Worm (Caenorhabditis elegans) whole organism, L1 larva: Measurements from ENCODE around the gene ZC204.6.

Experiments used
- C04F5.9 ChIP-seq: sonication (generic microtip); optimal IDR thresholded peaks from 2 replicates; lab custom pipeline; 2016; ENCODE audit warnings: missing genetic modification characterization, missing compliant biosample characterization
- C16A3.4 ChIP-seq: fragments of 150-350 bp; optimal IDR thresholded peaks from 2 replicates; lab custom pipeline; 2014; ENCODE audit warnings: missing biosample characterization, missing genetic modification characterization
- aly-2 ChIP-seq: fragments of 150-350 bp; optimal IDR thresholded peaks from 2 replicates; lab custom pipeline; 2014; ENCODE audit warnings: missing biosample characterization, missing genetic modification characterization
- ama-1 ChIP-seq: fragments of 150-350 bp; optimal IDR thresholded peaks from 2 replicates; lab custom pipeline; 2014
- ceh-63 ChIP-seq: fragments of 200-800 bp; sonication (Bioruptor generic); optimal IDR thresholded peaks from 2 replicates; lab custom pipeline; 2018; ENCODE audit warnings: mild to moderate bottlenecking, missing genetic modification characterization, missing compliant biosample characterization
- ceh-82 ChIP-seq, 3 experiments: fragments of 150-350 bp in 1 of 3; sonication (generic microtip) in 2 of 3; optimal IDR thresholded peaks; 2 replicates each; lab custom pipeline; 2014 to 2017; ENCODE audit warnings: missing biosample characterization in 3 of 3, missing genetic modification characterization in 3 of 3
- ces-1 ChIP-seq: fragments of 150-350 bp; optimal IDR thresholded peaks from 2 replicates; lab custom pipeline; 2014; ENCODE audit warnings: missing biosample characterization, missing genetic modification reagents, missing genetic modification characterization
- dsc-1 ChIP-seq: sonication (generic microtip); optimal IDR thresholded peaks from 2 replicates; lab custom pipeline; 2016; ENCODE audit warnings: mild to moderate bottlenecking, missing genetic modification characterization, missing compliant biosample characterization
- efl-1 ChIP-seq, 4 experiments: fragments of 150-350 bp; optimal IDR thresholded peaks in 3 of 4; peaks in 1 of 4; 1 replicate in 1 of 4; 2 replicates in 3 of 4; lab custom pipeline; 2014; ENCODE audit warnings: missing biosample characterization in 2 of 4, missing genetic modification characterization in 2 of 4, missing genetic modification reagents in 2 of 4
- egl-27 ChIP-seq, 2 experiments: fragments of 150-350 bp in 1 of 2; sonication (generic microtip); optimal IDR thresholded peaks; 3 replicates each; lab custom pipeline; 2017 to 2018; ENCODE audit warnings: missing biosample characterization in 2 of 2, missing genetic modification characterization in 2 of 2, missing genetic modification reagents in 2 of 2
- ets-5 ChIP-seq: fragments of 200-800 bp; sonication (Bioruptor generic); IDR thresholded peaks from 2 replicates; pipeline ENCODE4 v1.3.6; 2022; ENCODE audit warnings: missing genetic modification characterization, missing compliant biosample characterization
- fkh-10 ChIP-seq: sonication (generic microtip); optimal IDR thresholded peaks from 2 replicates; lab custom pipeline; 2017; ENCODE audit warnings: missing biosample characterization, missing genetic modification reagents, missing genetic modification characterization
- fos-1 ChIP-seq: fragments of 150-350 bp; optimal IDR thresholded peaks from 2 replicates; lab custom pipeline; 2014; ENCODE audit warnings: missing biosample characterization, missing genetic modification characterization
- irx-1 ChIP-seq: sonication (generic microtip); optimal IDR thresholded peaks from 2 replicates; lab custom pipeline; 2016; ENCODE audit warnings: missing genetic modification characterization, missing compliant biosample characterization
- lin-13 ChIP-seq: fragments of 150-350 bp; optimal IDR thresholded peaks from 2 replicates; lab custom pipeline; 2014; ENCODE audit warnings: missing biosample characterization, missing genetic modification reagents, missing genetic modification characterization
- lin-14 ChIP-seq: fragments of 200-800 bp; sonication (Bioruptor generic); optimal IDR thresholded peaks from 2 replicates; lab custom pipeline; 2018; ENCODE audit warnings: mild to moderate bottlenecking, missing genetic modification characterization, moderate library complexity, missing compliant biosample characterization
- mab-9 ChIP-seq: fragments of 200-800 bp; sonication (Bioruptor generic); IDR thresholded peaks from 2 replicates; pipeline ENCODE4 v1.3.6; 2022; ENCODE audit warnings: missing genetic modification reagents, missing genetic modification characterization, missing compliant biosample characterization
- mdl-1 ChIP-seq, 2 experiments: fragments of 150-350 bp; optimal IDR thresholded peaks; 2 replicates each; lab custom pipeline; 2014 to 2017; ENCODE audit warnings: missing biosample characterization in 2 of 2, missing genetic modification characterization in 2 of 2, inconsistent platforms in 1 of 2
- mep-1 ChIP-seq: fragments of 150-350 bp; optimal IDR thresholded peaks from 2 replicates; lab custom pipeline; 2014; ENCODE audit warnings: missing biosample characterization, missing genetic modification characterization
- nhr-12 ChIP-seq: sonication (generic microtip); optimal IDR thresholded peaks from 2 replicates; lab custom pipeline; 2017; ENCODE audit warnings: missing biosample characterization, missing genetic modification characterization
- nhr-20 ChIP-seq: sonication (generic microtip); optimal IDR thresholded peaks from 2 replicates; lab custom pipeline; 2016; ENCODE audit warnings: mild to moderate bottlenecking, missing genetic modification characterization, missing compliant biosample characterization
- nhr-237 ChIP-seq: fragments of 150-350 bp; optimal IDR thresholded peaks from 2 replicates; lab custom pipeline; 2014; ENCODE audit warnings: missing biosample characterization, missing genetic modification characterization
- nhr-28 ChIP-seq: fragments of 150-350 bp; optimal IDR thresholded peaks from 2 replicates; lab custom pipeline; 2014; ENCODE audit warnings: missing biosample characterization, missing genetic modification characterization
- nhr-71 ChIP-seq: sonication (generic microtip); optimal IDR thresholded peaks from 2 replicates; lab custom pipeline; 2016; ENCODE audit warnings: mild to moderate bottlenecking, missing genetic modification characterization, moderate library complexity, missing compliant biosample characterization
- nhr-76 ChIP-seq: sonication (generic microtip); optimal IDR thresholded peaks from 2 replicates; lab custom pipeline; 2017; ENCODE audit warnings: missing biosample characterization, missing genetic modification characterization
- nhr-84 ChIP-seq: sonication (generic microtip); optimal IDR thresholded peaks from 2 replicates; lab custom pipeline; 2017; ENCODE audit warnings: missing biosample characterization, missing genetic modification characterization
- nhr-85 ChIP-seq: sonication (generic microtip); peaks from one replicate; lab custom pipeline; 2016; ENCODE audit warnings: missing genetic modification characterization, inconsistent platforms, missing compliant biosample characterization
- pax-3 ChIP-seq: fragments of 200-800 bp; sonication (Bioruptor generic); optimal IDR thresholded peaks from 2 replicates; lab custom pipeline; 2018; ENCODE audit warnings: mild to moderate bottlenecking, missing genetic modification characterization, moderate library complexity, missing compliant biosample characterization
- pqm-1 ChIP-seq: sonication (generic microtip); optimal IDR thresholded peaks from 3 replicates; lab custom pipeline; 2017; ENCODE audit warnings: missing biosample characterization, missing genetic modification characterization
- rnt-1 ChIP-seq: sonication (generic microtip); optimal IDR thresholded peaks from 2 replicates; lab custom pipeline; 2016; ENCODE audit warnings: mild to moderate bottlenecking, missing genetic modification characterization, moderate library complexity, missing compliant biosample characterization
- skn-1 ChIP-seq: fragments of 150-350 bp; optimal IDR thresholded peaks from 2 replicates; lab custom pipeline; 2014; ENCODE audit warnings: missing biosample characterization, missing genetic modification characterization
- sox-4 ChIP-seq: sonication (generic microtip); optimal IDR thresholded peaks from 2 replicates; lab custom pipeline; 2016; ENCODE audit warnings: missing genetic modification characterization, missing compliant biosample characterization
- sup-37 ChIP-seq: fragments of 200-800 bp; sonication (Bioruptor generic); optimal IDR thresholded peaks from 2 replicates; lab custom pipeline; 2018; ENCODE audit warnings: mild to moderate bottlenecking, missing genetic modification characterization, missing compliant biosample characterization
- tlp-1 ChIP-seq: fragments of 150-350 bp; optimal IDR thresholded peaks from 2 replicates; lab custom pipeline; 2014; ENCODE audit warnings: missing biosample characterization, missing genetic modification characterization
- unc-30 ChIP-seq: sonication (generic microtip); optimal IDR thresholded peaks from 2 replicates; lab custom pipeline; 2017; ENCODE audit warnings: missing biosample characterization, missing genetic modification characterization
- zag-1 ChIP-seq: fragments of 150-350 bp; optimal IDR thresholded peaks from 2 replicates; lab custom pipeline; 2014; ENCODE audit warnings: missing biosample characterization, missing genetic modification characterization
- zip-4 ChIP-seq: fragments of 200-800 bp; sonication (Bioruptor generic); optimal IDR thresholded peaks from 2 replicates; lab custom pipeline; 2018; ENCODE audit warnings: mild to moderate bottlenecking, missing genetic modification characterization, moderate library complexity, missing compliant biosample characterization

Gene ZC204.6

ce11 chrII:1621180-1621579, 23.4 kb downstream of the ZC204.6 start, which contains the start of gene fbxa-158:
Gene fbxa-158 (minus strand): TSS chrII:1621280.
- TF ChIP-seq ces-1 (GFP tag; lab: Kevin White, UChicago) (no peak), aly-2 (tag; lab: Kevin White, UChicago) (no peak), ets-5 (GFP tag; lab: Robert Waterston, UW) (no peak), ama-1 (lab: Kevin White, UChicago) (no peak), nhr-20 (tag; lab: Kevin White, UChicago) (no peak), mdl-1 (tag; optimal IDR thresholded peaks at IDR 0.05; lab: Kevin White, UChicago) (no peak), mab-9 (GFP tag; lab: Robert Waterston, UW) (no peak), rnt-1 (tag; lab: Kevin White, UChicago) (no peak), nhr-84 (no peak), nhr-85 (tag; lab: Kevin White, UChicago) (no peak)

- no peak for TF ChIP-seq lin-14 (GFP tag; lab: Kevin White, UChicago)
- TF ChIP-seq nhr-237 (tag; lab: Kevin White, UChicago) = no peak
- TF ChIP-seq tlp-1 (tag; lab: Kevin White, UChicago) = no peak
- no peak for TF ChIP-seq nhr-12
- TF ChIP-seq nhr-71 = no peak
- TF ChIP-seq fos-1 (tag; lab: Kevin White, UChicago) = no peak
- TF ChIP-seq sox-4 = no peak
- no peak for TF ChIP-seq skn-1 (tag; lab: Kevin White, UChicago)
- TF ChIP-seq C04F5.9 (tag; lab: Kevin White, UChicago) = no peak
- no peak for TF ChIP-seq zip-4 (GFP tag; lab: Kevin White, UChicago)
- no peak for TF ChIP-seq lin-13 (GFP tag; lab: Kevin White, UChicago)
- TF ChIP-seq sup-37 (GFP tag; lab: Kevin White, UChicago) = no peak
- no peak for TF ChIP-seq nhr-28
- TF ChIP-seq nhr-76 (tag; lab: Kevin White, UChicago) = no peak
- no peak for TF ChIP-seq irx-1
- no peak for TF ChIP-seq egl-27 (tag; optimal IDR thresholded peaks at IDR 0.05; lab: Kevin White, UChicago)
- no peak for TF ChIP-seq ceh-63
These were observed 25.7 kb downstream of the ZC204.6 start, which contains the start of gene fbxa-166 for ce11 chrII:1618948-1619347. Gene fbxa-166 (minus strand): TSS chrII:1619048.

- TF ChIP-seq pqm-1 (no peak), ets-5 (GFP tag; lab: Robert Waterston, UW) (no peak), fkh-10 (no peak), C16A3.4 (tag; lab: Kevin White, UChicago) (no peak), nhr-84 (no peak), dsc-1 (no peak), zag-1 (tag; lab: Kevin White, UChicago) (no peak)
These were observed 28.2 kb downstream of the ZC204.6 start, which contains the start of gene fbxa-165 for ce11 chrII:1616382-1616781. Gene fbxa-165 (minus strand): TSS chrII:1616482.

ce11 chrII:1613972-1614371, 30.7 kb downstream of the ZC204.6 start, which contains the start of gene fbxa-164:
Gene fbxa-164 (minus strand): TSS chrII:1614072.
- TF ChIP-seq egl-27 (tag; optimal IDR thresholded peaks at IDR 0.05; lab: Kevin White, UChicago) (no peak), mdl-1 (tag; optimal IDR thresholded peaks at IDR 0.05; lab: Kevin White, UChicago) (no peak)
- TF ChIP-seq, all 84 proteins: peak for 0

DNA sequence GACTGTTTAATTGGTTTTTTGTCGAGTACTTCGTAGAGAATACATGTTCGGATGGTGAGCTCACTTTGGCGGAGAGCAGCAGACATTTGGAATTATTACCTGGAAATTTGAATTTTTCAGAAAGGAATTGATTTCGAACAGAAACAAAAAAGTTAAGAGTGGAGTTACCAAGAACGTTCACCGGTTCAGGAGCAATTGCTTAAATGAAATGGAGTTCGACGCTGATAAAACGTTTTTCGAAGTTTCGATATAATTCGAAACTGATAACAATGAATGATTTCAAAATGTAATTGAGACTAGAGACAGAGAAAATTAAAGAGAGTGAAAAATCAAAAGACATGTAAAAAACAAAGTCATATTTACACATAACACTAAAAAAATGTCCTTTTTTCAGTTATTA, 34.0 kb downstream of the ZC204.6 start, which contains the start of gene fbxa-163:
Gene fbxa-163 (minus strand): TSS at position 101 of the 400 bp plus-strand sequence.
- TF ChIP-seq rnt-1 (tag; lab: Kevin White, UChicago) (no peak), pax-3 (tag; lab: Kevin White, UChicago) (no peak), ceh-82 (tag; optimal IDR thresholded peaks at IDR 0.05; lab: Kevin White, UChicago) (no peak), C16A3.4 (tag; lab: Kevin White, UChicago) (no peak), unc-30 (tag; lab: Kevin White, UChicago) (no peak), mep-1 (tag; lab: Kevin White, UChicago) (no peak), efl-1 (optimal IDR thresholded peaks at IDR 0.05; lab: Kevin White, UChicago) (no peak), efl-1 (GFP tag; optimal IDR thresholded peaks at IDR 0.05 in 1 of 2; lab: Kevin White, UChicago) (no peak), ama-1 (lab: Kevin White, UChicago) (no peak)
